Fruit fly (Drosophila melanogaster) whole organism, embryonic: ENCODE results near the gene Chrac-14.

Experiments
- Atf3 ChIP-seq: fragments of 200-800 bp; sonication (Bioruptor generic); optimal IDR thresholded peaks from 3 replicates; lab custom pipeline; 2016; ENCODE audit warnings: missing biosample characterization, missing genetic modification characterization
- CG10979 ChIP-seq: fragments of 200-800 bp; sonication (Bioruptor generic); optimal IDR thresholded peaks from 2 replicates; lab custom pipeline; 2018; ENCODE audit warnings: missing biosample characterization, mild to moderate bottlenecking, missing genetic modification characterization, moderate library complexity
- CG11085 ChIP-seq: fragments of 200-800 bp; sonication (Bioruptor generic); IDR thresholded peaks from 2 replicates; pipeline ENCODE4 v1.3.6; 2022; ENCODE audit warnings: missing biosample characterization, missing genetic modification characterization
- CG12155 ChIP-seq: fragments of 200-800 bp; sonication (Bioruptor generic); optimal IDR thresholded peaks from 3 replicates; lab custom pipeline; 2016; ENCODE audit warnings: missing biosample characterization, missing genetic modification characterization
- CG1233 ChIP-seq: fragments of 200-800 bp; sonication (Bioruptor generic); optimal IDR thresholded peaks from 4 replicates; lab custom pipeline; 2018; ENCODE audit warnings: missing biosample characterization, mild to moderate bottlenecking, missing genetic modification characterization
- CG13894 ChIP-seq: fragments of 200-800 bp; sonication (Bioruptor generic); optimal IDR thresholded peaks from 3 replicates; lab custom pipeline; 2018; ENCODE audit warnings: missing biosample characterization, mild to moderate bottlenecking, missing genetic modification characterization, moderate library complexity
- CG15073 ChIP-seq: fragments of 200-800 bp; sonication (Bioruptor generic); optimal IDR thresholded peaks from 2 replicates; lab custom pipeline; 2016; ENCODE audit warnings: missing biosample characterization, missing genetic modification characterization
- CG15514 ChIP-seq: fragments of 200-800 bp; sonication (Bioruptor generic); optimal IDR thresholded peaks from 3 replicates; lab custom pipeline; 2017; ENCODE audit warnings: missing biosample characterization, missing genetic modification characterization, mild to moderate bottlenecking, moderate library complexity, missing genetic modification reagents
- CG15601 ChIP-seq: fragments of 200-800 bp; sonication (Bioruptor generic); optimal IDR thresholded peaks from 3 replicates; lab custom pipeline; 2019; ENCODE audit warnings: missing biosample characterization, mild to moderate bottlenecking, missing genetic modification characterization, moderate library complexity
- CG17802 ChIP-seq: fragments of 200-800 bp; sonication (Bioruptor generic); optimal IDR thresholded peaks from 2 replicates; lab custom pipeline; 2018; ENCODE audit warnings: missing biosample characterization, mild to moderate bottlenecking, missing genetic modification characterization, moderate library complexity
- CG30431 ChIP-seq: fragments of 200-800 bp; sonication (Bioruptor generic); optimal IDR thresholded peaks from 2 replicates; lab custom pipeline; 2017; ENCODE audit warnings: missing biosample characterization, missing genetic modification characterization
- CG3163 ChIP-seq: fragments of 200-800 bp; sonication (Bioruptor generic); optimal IDR thresholded peaks from 3 replicates; lab custom pipeline; 2016; ENCODE audit warnings: missing biosample characterization, missing genetic modification characterization
- CG34422 ChIP-seq: fragments of 200-800 bp; sonication (Bioruptor generic); IDR thresholded peaks from 3 replicates; pipeline ENCODE4 v1.3.6; 2022; ENCODE audit warnings: missing biosample characterization, missing genetic modification characterization
- CG4282 ChIP-seq: fragments of 200-800 bp; sonication (Bioruptor generic); optimal IDR thresholded peaks from 2 replicates; lab custom pipeline; 2016; ENCODE audit warnings: missing biosample characterization, missing genetic modification characterization
- CG4328 ChIP-seq: fragments of 200-800 bp; sonication (Bioruptor generic); optimal IDR thresholded peaks from 3 replicates; lab custom pipeline; 2017; ENCODE audit warnings: missing biosample characterization, missing genetic modification reagents, missing genetic modification characterization
- CG43689 ChIP-seq: fragments of 200-800 bp; sonication (Bioruptor generic); IDR thresholded peaks from 2 replicates; pipeline ENCODE4 v1.3.6; 2022; ENCODE audit warnings: missing biosample characterization, missing genetic modification characterization
- CG4707 ChIP-seq: fragments of 200-800 bp; sonication (Bioruptor generic); optimal IDR thresholded peaks from 2 replicates; lab custom pipeline; 2018; ENCODE audit warnings: missing biosample characterization, mild to moderate bottlenecking, missing genetic modification characterization, moderate library complexity
- CG4730 ChIP-seq: fragments of 200-800 bp; sonication (Bioruptor generic); IDR thresholded peaks from 2 replicates; pipeline ENCODE4 v1.3.6; 2022; ENCODE audit warnings: missing biosample characterization, missing genetic modification characterization
- CG6272 ChIP-seq: fragments of 200-800 bp; sonication (Bioruptor generic); IDR thresholded peaks from 2 replicates; pipeline ENCODE4 v1.3.6; 2022; ENCODE audit warnings: missing biosample characterization, missing genetic modification characterization
- CG7786 ChIP-seq: fragments of 200-800 bp; sonication (Bioruptor generic); optimal IDR thresholded peaks from 2 replicates; lab custom pipeline; 2016; ENCODE audit warnings: missing biosample characterization, missing genetic modification characterization
- CG7839 ChIP-seq: fragments of 200-800 bp; sonication (Bioruptor generic); optimal IDR thresholded peaks from 3 replicates; lab custom pipeline; 2018; ENCODE audit warnings: missing biosample characterization, mild to moderate bottlenecking, missing genetic modification characterization, moderate library complexity
- CG7963 ChIP-seq: fragments of 200-800 bp; sonication (Bioruptor generic); IDR thresholded peaks from 3 replicates; pipeline ENCODE4 v1.3.6; 2022; ENCODE audit warnings: missing biosample characterization, missing genetic modification characterization; ENCODE audit not compliant: partially characterized antibody
- CG8290 ChIP-seq, 3 experiments: fragments of 200-800 bp; sonication (Bioruptor generic); optimal IDR thresholded peaks; 2 replicates each; lab custom pipeline; 2016 to 2019; ENCODE audit warnings: missing biosample characterization in 3 of 3, missing genetic modification characterization in 3 of 3, mild to moderate bottlenecking in 2 of 3, moderate library complexity in 1 of 3
- CG9797 ChIP-seq: fragments of 200-800 bp; sonication (Bioruptor generic); optimal IDR thresholded peaks from 3 replicates; lab custom pipeline; 2018; ENCODE audit warnings: missing biosample characterization, mild to moderate bottlenecking, missing genetic modification characterization
- Dbx ChIP-seq: fragments of 200-800 bp; sonication (Bioruptor generic); IDR thresholded peaks from 3 replicates; pipeline ENCODE4 v1.3.6; 2022; ENCODE audit warnings: missing biosample characterization, missing genetic modification characterization
- E2f2 ChIP-seq: fragments of 200-800 bp; sonication (Bioruptor generic); IDR thresholded peaks from 2 replicates; pipeline ENCODE4 v1.3.6; 2022; ENCODE audit warnings: missing biosample characterization, missing genetic modification characterization
- Gug ChIP-seq: fragments of 200-800 bp; sonication (Bioruptor generic); IDR thresholded peaks from 4 replicates; pipeline ENCODE4 v1.3.6; 2022; ENCODE audit warnings: missing biosample characterization, missing genetic modification characterization
- H15 ChIP-seq: fragments of 200-800 bp; sonication (Bioruptor generic); IDR thresholded peaks from 3 replicates; pipeline ENCODE4 v1.3.6; 2022; ENCODE audit warnings: missing biosample characterization, missing genetic modification characterization
- Hr78 ChIP-seq, 2 experiments: fragments of 200-800 bp in 1 of 2; fragments of >200 bp in 1 of 2; sonication (Bioruptor generic) in 1 of 2; optimal IDR thresholded peaks; 2 replicates each; lab custom pipeline; 2017 to 2019; ENCODE audit warnings: missing biosample characterization in 2 of 2, missing genetic modification characterization in 2 of 2, mild to moderate bottlenecking in 1 of 2, moderate library complexity in 1 of 2
- Lhr ChIP-seq: fragments of 200-800 bp; sonication (Bioruptor generic); optimal IDR thresholded peaks from 3 replicates; lab custom pipeline; 2017; ENCODE audit warnings: mild to moderate bottlenecking, missing biosample characterization, missing genetic modification reagents, missing genetic modification characterization
- Lim3 ChIP-seq: fragments of 200-800 bp; sonication (Bioruptor generic); IDR thresholded peaks from 2 replicates; pipeline ENCODE4 v1.3.6; 2022; ENCODE audit warnings: missing biosample characterization, missing genetic modification characterization
- Med ChIP-seq: fragments of 200-800 bp; sonication (Bioruptor generic); peaks from one replicate; lab custom pipeline; 2016; ENCODE audit warnings: missing biosample characterization, missing genetic modification characterization, mild to moderate bottlenecking, inconsistent platforms, moderate library complexity
- Myb ChIP-seq: fragments of 200-800 bp; sonication (Bioruptor generic); optimal IDR thresholded peaks from 2 replicates; lab custom pipeline; 2016; ENCODE audit warnings: missing biosample characterization, missing genetic modification characterization
- Oli ChIP-seq: fragments of 200-800 bp; sonication (Bioruptor generic); optimal IDR thresholded peaks from 2 replicates; lab custom pipeline; 2018; ENCODE audit warnings: missing biosample characterization, mild to moderate bottlenecking, missing genetic modification characterization, moderate library complexity
- Vsx1 ChIP-seq: fragments of 200-800 bp; sonication (Bioruptor generic); optimal IDR thresholded peaks from 2 replicates; lab custom pipeline; 2017; ENCODE audit warnings: missing biosample characterization, mild to moderate bottlenecking, missing genetic modification characterization, missing genetic modification reagents
- ase ChIP-seq: fragments of 200-800 bp; sonication (Bioruptor generic); IDR thresholded peaks from 3 replicates; pipeline ENCODE4 v1.3.6; 2022; ENCODE audit warnings: missing biosample characterization, missing genetic modification characterization
- ci ChIP-seq: fragments of 200-800 bp; sonication (Bioruptor generic); IDR thresholded peaks from 3 replicates; pipeline ENCODE4 v1.3.6; 2022; ENCODE audit warnings: missing biosample characterization, missing genetic modification characterization
- crc ChIP-seq: fragments of 200-800 bp; sonication (Bioruptor generic); optimal IDR thresholded peaks from 2 replicates; lab custom pipeline; 2016; ENCODE audit warnings: missing biosample characterization, missing genetic modification characterization
- fd96Cb ChIP-seq: fragments of 200-800 bp; sonication (Bioruptor generic); optimal IDR thresholded peaks from 2 replicates; lab custom pipeline; 2018; ENCODE audit warnings: missing biosample characterization, mild to moderate bottlenecking, missing genetic modification characterization, moderate library complexity
- hbn ChIP-seq: fragments of 200-800 bp; sonication (Bioruptor generic); IDR thresholded peaks from 2 replicates; pipeline ENCODE4 v1.3.6; 2022; ENCODE audit warnings: missing biosample characterization, missing genetic modification characterization; ENCODE audit not compliant: partially characterized antibody
- kni ChIP-seq: fragments of 200-800 bp; sonication (Bioruptor generic); optimal IDR thresholded peaks from 3 replicates; lab custom pipeline; 2017; ENCODE audit warnings: mild to moderate bottlenecking, missing biosample characterization, missing genetic modification reagents, missing genetic modification characterization
- lmd ChIP-seq: fragments of 200-800 bp; sonication (Bioruptor generic); IDR thresholded peaks from 2 replicates; pipeline ENCODE4 v1.3.6; 2022; ENCODE audit warnings: missing biosample characterization, missing genetic modification characterization
- pho ChIP-seq: fragments of 200-800 bp; sonication (Bioruptor generic); optimal IDR thresholded peaks from 2 replicates; lab custom pipeline; 2016; ENCODE audit warnings: missing biosample characterization, missing genetic modification characterization
- prd ChIP-seq, 3 experiments: fragments of >200 bp in 2 of 3; fragments of 200-800 bp in 1 of 3; sonication (Bioruptor generic) in 1 of 3; optimal IDR thresholded peaks in 2 of 3; IDR thresholded peaks in 1 of 3; 2 replicates in 2 of 3; 3 replicates in 1 of 3; pipeline versions ENCODE4 v1.3.6 to Lab custom; 2017 to 2022; ENCODE audit warnings: missing biosample characterization in 1 of 3, missing genetic modification characterization in 1 of 3
- run ChIP-seq: fragments of 200-800 bp; sonication (Bioruptor generic); optimal IDR thresholded peaks from 3 replicates; lab custom pipeline; 2018; ENCODE audit warnings: missing biosample characterization, mild to moderate bottlenecking, missing genetic modification characterization
- sc ChIP-seq, 3 experiments: fragments of >200 bp in 2 of 3; fragments of 200-800 bp in 1 of 3; sonication (Bioruptor generic) in 1 of 3; optimal IDR thresholded peaks; 2 replicates in 2 of 3; 3 replicates in 1 of 3; lab custom pipeline; 2017; ENCODE audit warnings: mild to moderate bottlenecking in 1 of 3, missing biosample characterization in 1 of 3, missing genetic modification characterization in 1 of 3, missing genetic modification reagents in 1 of 3
- sim ChIP-seq: fragments of 200-800 bp; sonication (Bioruptor generic); IDR thresholded peaks from 2 replicates; pipeline ENCODE4 v1.3.6; 2022; ENCODE audit warnings: missing biosample characterization, missing genetic modification characterization
- usp ChIP-seq: fragments of >200 bp; optimal IDR thresholded peaks from 2 replicates; lab custom pipeline; 2017; ENCODE audit warnings: missing biosample characterization, missing genetic modification characterization

Gene Chrac-14

DNA sequence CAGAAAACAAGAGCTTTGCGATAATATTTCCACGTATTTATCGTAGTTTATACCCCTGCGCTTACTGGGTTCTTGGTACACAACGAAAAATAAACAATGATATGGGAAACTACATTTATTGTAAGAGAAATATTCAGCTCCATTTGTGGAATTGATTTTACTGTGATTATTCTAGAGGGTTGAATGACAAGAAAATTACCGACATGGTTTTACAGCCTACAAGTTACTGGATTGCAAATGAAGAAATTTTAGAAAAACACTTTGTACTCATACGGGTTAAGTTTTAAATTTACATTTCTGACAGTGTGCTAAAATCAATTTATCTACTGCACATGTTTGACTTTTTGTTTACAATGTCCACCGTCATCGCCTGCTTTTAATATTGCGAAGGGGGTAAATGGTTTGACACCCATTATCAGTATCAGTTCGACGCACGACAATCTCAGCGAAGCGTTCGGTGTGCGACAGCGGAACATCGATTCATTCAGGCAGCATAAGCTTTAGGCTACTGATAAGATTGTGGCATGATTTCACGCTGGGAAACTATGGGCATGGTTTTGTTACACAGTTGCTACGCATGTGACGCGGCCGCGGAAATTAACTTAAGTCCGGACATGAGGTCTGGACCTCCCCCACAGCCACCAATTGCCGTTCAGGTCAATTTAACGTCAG lies 24.7 kb downstream of the Chrac-14 start (continued):
- no peak for TF ChIP-seq prd (optimal IDR thresholded peaks at IDR 0.05; lab: Kevin White, UChicago)
- TF ChIP-seq prd (GFP tag; IDR thresholded peaks at IDR 0.05; lab: Robert Waterston, UW): 0 out of 3 replicates have a peak, but pooled peaks have one; percentile 18
- TF ChIP-seq ase (GFP tag; lab: Robert Waterston, UW): no peak
- no peak for TF ChIP-seq CG34422 (GFP tag; lab: Robert Waterston, UW)
- TF ChIP-seq CG4707 (GFP tag; lab: Kevin White, UChicago): no peak
- no peak for TF ChIP-seq run (tag; lab: Kevin White, UChicago)
- peak; percentile 3 for TF ChIP-seq Vsx1 (GFP tag; lab: Kevin White, UChicago)
- peak; percentile 47 for TF ChIP-seq CG7839 (tag; lab: Kevin White, UChicago)
- no peak for TF ChIP-seq pho (GFP tag; lab: Kevin White, UChicago)
- TF ChIP-seq CG9797: no peak
- TF ChIP-seq CG13894 (tag; lab: Kevin White, UChicago): peak; percentile 13
- no peak for TF ChIP-seq ci (GFP tag; lab: Robert Waterston, UW)
- TF ChIP-seq Myb: no peak
- no peak for TF ChIP-seq sc (optimal IDR thresholded peaks at IDR 0.05; lab: Kevin White, UChicago)
- peak; percentile 28 for TF ChIP-seq sc (GFP tag; optimal IDR thresholded peaks at IDR 0.05; lab: Kevin White, UChicago)
- TF ChIP-seq Atf3 (GFP tag; lab: Kevin White, UChicago): no peak
- no peak for TF ChIP-seq CG15601 (tag; lab: Kevin White, UChicago)
- TF ChIP-seq CG15514: peak; percentile 29
- 0 out of 2 replicates have a peak, but pooled peaks have one; percentile 13 for TF ChIP-seq E2f2 (GFP tag; lab: Robert Waterston, UW)
- no peak for TF ChIP-seq Gug
- no peak for TF ChIP-seq CG17802 (tag; lab: Kevin White, UChicago)
- no peak for TF ChIP-seq CG4328 (GFP tag; lab: Kevin White, UChicago)
- no peak for TF ChIP-seq CG15073
- peak; percentile 44 for TF ChIP-seq Oli (tag; lab: Kevin White, UChicago)
- TF ChIP-seq CG10979 (tag; lab: Kevin White, UChicago): peak; percentile 29
- TF ChIP-seq CG12155 (GFP tag; lab: Kevin White, UChicago): peak; percentile 6
- peak; percentile 81 for TF ChIP-seq Med (GFP tag; lab: Kevin White, UChicago)
- TF ChIP-seq CG7786 (GFP tag; lab: Kevin White, UChicago): no peak
- TF ChIP-seq CG4730 (GFP tag; lab: Robert Waterston, UW): no peak
- TF ChIP-seq Lim3 (GFP tag; lab: Robert Waterston, UW): no peak
- no peak for TF ChIP-seq CG43689 (GFP tag; lab: Robert Waterston, UW)
- TF ChIP-seq Lhr (GFP tag; lab: Kevin White, UChicago): no peak
- TF ChIP-seq crc (GFP tag; lab: Kevin White, UChicago): no peak
- TF ChIP-seq lmd: no peak
- TF ChIP-seq Hr78 (GFP tag; optimal IDR thresholded peaks at IDR 0.05; lab: Kevin White, UChicago): peak in 1 of 2 experiments; percentile 82
- no peak for TF ChIP-seq CG6272 (GFP tag; lab: Robert Waterston, UW)
- TF ChIP-seq H15: no peak
- TF ChIP-seq CG4282 (GFP tag; lab: Kevin White, UChicago): no peak
- TF ChIP-seq CG8290 (GFP tag; optimal IDR thresholded peaks at IDR 0.05; lab: Kevin White, UChicago): no peak
- peak in 1 of 2 experiments; percentile 6 for TF ChIP-seq CG8290 (tag; optimal IDR thresholded peaks at IDR 0.05; lab: Kevin White, UChicago)
- TF ChIP-seq kni (GFP tag; lab: Kevin White, UChicago): no peak
- no peak for TF ChIP-seq CG30431 (GFP tag; lab: Kevin White, UChicago)
- no peak for TF ChIP-seq usp (GFP tag; lab: Kevin White, UChicago)
- no peak for TF ChIP-seq CG3163 (GFP tag; lab: Kevin White, UChicago)
- no peak for TF ChIP-seq CG1233 (GFP tag; lab: Kevin White, UChicago)
- TF ChIP-seq CG11085: no peak
- TF ChIP-seq Dbx (GFP tag; lab: Robert Waterston, UW): peak; percentile 28; the same call in 1 of the 3 replicates
- TF ChIP-seq sim: no peak
- no peak for TF ChIP-seq CG7963
- TF ChIP-seq hbn: no peak
- no peak for TF ChIP-seq fd96Cb
